Fruit fly (Drosophila melanogaster): Measurements from ENCODE around the gene CG45546.

- TF ChIP-seq dsx (GFP tag; optimal IDR thresholded peaks at IDR 0.05; ENCODE audit: poor library complexity, severe bottlenecking) (no peak), fkh (GFP tag; optimal IDR thresholded peaks at IDR 0.05) (no peak), CG7368 (GFP tag; optimal IDR thresholded peaks at IDR 0.05) (no peak), Lpt (GFP tag; optimal IDR thresholded peaks at IDR 0.05) (no peak), Smox (GFP tag; optimal IDR thresholded peaks at IDR 0.05) (no peak), Sox14 (GFP tag; optimal IDR thresholded peaks at IDR 0.05) (no peak), eg (GFP tag; IDR thresholded peaks at IDR 0.05) (no peak), CG3032 (tag; optimal IDR thresholded peaks at IDR 0.05) (no peak), CG32006 (GFP tag; optimal IDR thresholded peaks at IDR 0.05) (no peak), pdm3 (GFP tag; optimal IDR thresholded peaks at IDR 0.05) (no peak), CG34406 (GFP tag; optimal IDR thresholded peaks at IDR 0.05) (no peak), Sox15 (GFP tag; optimal IDR thresholded peaks at IDR 0.05) (no peak)
Observed at dm6 chr3R:29372497-29373218, 3.5 kb downstream of the CG45546 start.
